Worm (Caenorhabditis elegans) whole organism, L4 larva: ENCODE results near the gene fbxa-76.
A peak's percentile ranks its signal among the peaks of the same experiment; 100 is the strongest.

Experiments used
- F26F4.8 ChIP-seq: fragments of 200-800 bp; sonication (Bioruptor generic); conservative IDR thresholded peaks from 2 replicates; pipeline ENCODE4 v1.3.6; 2022; ENCODE audit warnings: missing genetic modification characterization, missing compliant biosample characterization
- Y5F2A.4 ChIP-seq: fragments of 200-800 bp; sonication (Bioruptor generic); optimal IDR thresholded peaks from 2 replicates; lab custom pipeline; 2018; ENCODE audit warnings: mild to moderate bottlenecking, missing genetic modification characterization, missing compliant biosample characterization
- aha-1 ChIP-seq: fragments of 150-350 bp; peaks from one replicate; lab custom pipeline; 2014; ENCODE audit warnings: missing biosample characterization, missing genetic modification characterization
- egl-27 ChIP-seq: sonication (generic microtip); optimal IDR thresholded peaks from 3 replicates; lab custom pipeline; 2017; ENCODE audit warnings: missing biosample characterization, missing genetic modification reagents, missing genetic modification characterization
- nhr-25 ChIP-seq: sonication (generic microtip); optimal IDR thresholded peaks from 2 replicates; lab custom pipeline; 2017; ENCODE audit warnings: missing genetic modification characterization, mild to moderate bottlenecking, missing compliant biosample characterization, antibody characterized with exemption, moderate library complexity, borderline replicate concordance; ENCODE audit not compliant: insufficient read depth
- snpc-4 ChIP-seq: fragments of 150-350 bp; optimal IDR thresholded peaks from 2 replicates; lab custom pipeline; 2014; ENCODE audit warnings: missing biosample characterization, missing genetic modification characterization
- tra-1 ChIP-seq: fragments of 200-800 bp; sonication (Bioruptor generic); IDR thresholded peaks from 2 replicates; pipeline ENCODE4 v1.3.6; 2022; ENCODE audit warnings: missing genetic modification reagents, missing genetic modification characterization, missing compliant biosample characterization

- TF ChIP-seq tra-1 (GFP tag; lab: Robert Waterston, UW) (peak; percentile 44; the same call in 1 of the 2 replicates), egl-27 (tag; lab: Kevin White, UChicago) (no peak), snpc-4 (tag; lab: Kevin White, UChicago) (no peak), nhr-25 (tag; lab: Kevin White, UChicago) (no peak), Y5F2A.4 (GFP tag; lab: Kevin White, UChicago) (no peak), F26F4.8 (GFP tag; lab: Robert Waterston, UW) (no peak), aha-1 (peak; percentile 38)
Observed at ce11 chrIII:1201958-1202596, 46.9 kb downstream of the fbxa-76 start, which contains the start of the genes mrpl-45 and Y119D3B.12.
